Worm (Caenorhabditis elegans) whole organism, young adult: ENCODE data around the gene F35A5.8.

ENCODE experiments used
- F39B2.1 ChIP-seq: fragments of 200-800 bp; sonication (Bioruptor generic); IDR thresholded peaks from 2 replicates; pipeline ENCODE4 v1.3.6; 2022; ENCODE audit warnings: missing genetic modification reagents, missing genetic modification characterization, missing compliant biosample characterization
- ceh-91 ChIP-seq: fragments of 200-800 bp; sonication (Bioruptor generic); IDR thresholded peaks from 2 replicates; pipeline ENCODE4 v1.3.6; 2022; ENCODE audit warnings: missing genetic modification reagents, missing genetic modification characterization, missing compliant biosample characterization
- dpl-1 ChIP-seq: fragments of 150-350 bp; optimal IDR thresholded peaks from 2 replicates; lab custom pipeline; 2014; ENCODE audit warnings: missing biosample characterization, missing genetic modification reagents, missing genetic modification characterization
- fkh-3 ChIP-seq: sonication (generic microtip); optimal IDR thresholded peaks from 2 replicates; lab custom pipeline; 2016; ENCODE audit warnings: mild to moderate bottlenecking, missing genetic modification characterization, missing compliant biosample characterization
- hrde-1 ChIP-seq: sonication (generic microtip); optimal IDR thresholded peaks from 2 replicates; lab custom pipeline; 2016; ENCODE audit warnings: missing genetic modification characterization, mild to moderate bottlenecking, missing compliant biosample characterization, moderate library complexity, missing genotype, missing genetic modification reagents, borderline replicate concordance
- lin-40 ChIP-seq: sonication (generic microtip); optimal IDR thresholded peaks from 2 replicates; lab custom pipeline; 2016; ENCODE audit warnings: missing genetic modification characterization, mild to moderate bottlenecking, missing compliant biosample characterization, missing genotype, missing genetic modification reagents
- lsy-27 ChIP-seq: sonication (generic microtip); optimal IDR thresholded peaks from 2 replicates; lab custom pipeline; 2017; ENCODE audit warnings: missing genetic modification characterization, mild to moderate bottlenecking, missing compliant biosample characterization, antibody characterized with exemption, missing genotype, borderline replicate concordance; ENCODE audit not compliant: insufficient read depth
- nfya-1 ChIP-seq: sonication (generic microtip); optimal IDR thresholded peaks from 2 replicates; lab custom pipeline; 2017; ENCODE audit warnings: antibody characterized with exemption, missing compliant biosample characterization, missing genetic modification characterization, borderline replicate concordance; ENCODE audit not compliant: insufficient read depth
- nhr-27 ChIP-seq: fragments of 200-800 bp; sonication (Bioruptor generic); optimal IDR thresholded peaks from 2 replicates; lab custom pipeline; 2018; ENCODE audit warnings: mild to moderate bottlenecking, missing genetic modification characterization, moderate library complexity, missing compliant biosample characterization
- rec-8 ChIP-seq, 2 experiments: sonication (generic microtip); optimal IDR thresholded peaks; 2 replicates each; lab custom pipeline; 2016; ENCODE audit warnings: mild to moderate bottlenecking in 2 of 2, missing genetic modification characterization in 2 of 2, missing genetic modification reagents in 2 of 2, missing genotype in 2 of 2, missing biosample characterization in 1 of 2, missing compliant biosample characterization in 1 of 2, moderate library complexity in 1 of 2
- sea-2 ChIP-seq: fragments of 200-800 bp; sonication (Bioruptor generic); IDR thresholded peaks from 2 replicates; pipeline ENCODE4 v1.3.6; 2022; ENCODE audit warnings: missing genetic modification characterization, missing compliant biosample characterization
- snpc-4 ChIP-seq, 5 experiments: fragments of 150-350 bp in 1 of 5; sonication (generic microtip) in 4 of 5; optimal IDR thresholded peaks; 2 replicates each; lab custom pipeline; 2014 to 2018; ENCODE audit warnings: missing genetic modification characterization in 5 of 5, missing biosample characterization in 3 of 5, antibody characterized with exemption in 2 of 5, mild to moderate bottlenecking in 2 of 5, missing compliant biosample characterization in 2 of 5, missing genotype in 2 of 5, moderate library complexity in 2 of 5, missing genetic modification reagents in 1 of 5
- unc-62 ChIP-seq: fragments of 150-350 bp; optimal IDR thresholded peaks from 2 replicates; lab custom pipeline; 2014; ENCODE audit warnings: missing biosample characterization, missing genetic modification reagents, missing genetic modification characterization
- ztf-6 ChIP-seq: fragments of 200-800 bp; sonication (Bioruptor generic); IDR thresholded peaks from 2 replicates; pipeline ENCODE4 v1.3.6; 2022; ENCODE audit warnings: missing genetic modification reagents, missing genetic modification characterization, missing compliant biosample characterization

ce11 chrX:3819697-3820096 is 16.4 kb upstream of the F35A5.8 start:
- TF ChIP-seq unc-62 (GFP tag; lab: Kevin White, UChicago) (no peak), F39B2.1 (GFP tag; lab: Robert Waterston, UW) (no peak), dpl-1 (GFP tag; lab: Kevin White, UChicago) (no peak), sea-2 (GFP tag; lab: Robert Waterston, UW) (no peak), fkh-3 (no peak), lin-40 (no peak), ztf-6 (GFP tag; lab: Robert Waterston, UW) (no peak), ceh-91 (GFP tag; lab: Robert Waterston, UW) (no peak), nhr-27 (no peak), rec-8 (tag; optimal IDR thresholded peaks at IDR 0.05; lab: Kevin White, UChicago) (no peak), lsy-27 (tag; lab: Kevin White, UChicago) (no peak), nfya-1 (tag; lab: Kevin White, UChicago) (no peak), hrde-1 (tag; lab: Kevin White, UChicago) (no peak), snpc-4 (GFP tag; optimal IDR thresholded peaks at IDR 0.05; lab: Kevin White, UChicago) (no peak), snpc-4 (tag; optimal IDR thresholded peaks at IDR 0.05; lab: Kevin White, UChicago) (no peak)
